Fruit fly (Drosophila melanogaster) whole organism, adult: ENCODE data around the gene Pex7.

Experiments used
- CG14711 ChIP-seq: fragments of 200-800 bp; sonication (Bioruptor generic); optimal IDR thresholded peaks from 2 replicates; lab custom pipeline; 2018; ENCODE audit warnings: missing biosample characterization, mild to moderate bottlenecking, missing genetic modification characterization, moderate library complexity
- kay ChIP-seq: fragments of 200-800 bp; sonication (Bioruptor generic); peaks from one replicate; lab custom pipeline; 2016; ENCODE audit warnings: missing biosample characterization, missing genetic modification characterization, borderline replicate concordance
- ovo ChIP-seq: fragments of 200-800 bp; sonication (Bioruptor generic); optimal IDR thresholded peaks from 2 replicates; lab custom pipeline; 2016; ENCODE audit warnings: missing biosample characterization, missing genetic modification characterization

DNA sequence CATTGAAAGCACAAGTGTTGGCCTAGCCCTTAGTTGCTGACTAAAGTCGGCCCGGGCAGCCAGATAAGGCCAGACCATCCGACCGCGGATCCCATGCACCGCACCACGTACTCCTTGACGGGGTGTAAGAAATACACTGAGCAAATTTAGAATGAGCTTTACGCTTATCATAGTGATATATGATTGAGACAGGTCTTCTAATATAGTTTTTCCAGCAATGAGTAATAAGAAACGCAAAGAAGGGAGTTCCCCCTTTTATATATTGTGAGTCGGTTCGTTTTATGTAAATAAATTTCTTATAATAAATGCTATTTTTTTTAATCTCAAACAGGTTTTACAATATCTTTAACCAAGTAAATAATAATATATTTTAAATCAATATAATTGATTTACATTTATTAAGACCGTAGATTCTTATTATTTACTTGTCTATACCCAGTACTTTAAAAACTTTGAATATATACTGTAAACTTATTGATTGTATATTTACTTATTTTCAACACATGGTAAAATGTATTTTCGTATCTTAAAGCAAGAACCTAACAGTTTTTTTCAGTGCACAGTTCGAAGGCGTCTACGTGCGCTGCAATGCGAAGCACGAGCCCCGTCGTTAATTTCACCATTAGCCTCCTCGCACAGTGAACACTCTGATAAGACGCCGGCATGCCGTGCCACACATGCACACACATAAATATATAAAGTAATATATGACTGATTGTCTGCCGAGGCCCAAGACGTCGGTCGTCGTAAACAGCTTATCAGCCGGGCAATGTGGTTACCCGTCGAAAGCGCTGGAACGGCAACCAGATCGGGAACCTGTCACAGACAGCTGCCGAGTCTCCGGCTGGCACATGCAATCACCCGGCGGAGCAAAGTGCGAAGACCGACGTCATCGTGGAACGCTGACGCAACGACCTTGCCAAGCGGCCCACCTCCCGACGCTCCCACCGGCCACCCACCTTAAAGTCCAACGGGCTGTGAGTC, 45.2 kb downstream of the Pex7 start:
- TF ChIP-seq CG14711 (tag; lab: Kevin White, UChicago) = peak; percentile 56
- no peak for TF ChIP-seq ovo (GFP tag; lab: Kevin White, UChicago)
- peak; percentile 89 for TF ChIP-seq kay (GFP tag; lab: Kevin White, UChicago)
